Worm (Caenorhabditis elegans): Measurements from ENCODE around the gene unc-69.

- TF ChIP-seq rnt-1 (tag; optimal IDR thresholded peaks at IDR 0.05) (no peak), ztf-16 (tag; optimal IDR thresholded peaks at IDR 0.05) (no peak), lim-6 (tag; optimal IDR thresholded peaks at IDR 0.05) (no peak), pag-3 (tag; optimal IDR thresholded peaks at IDR 0.05; ENCODE audit: borderline replicate concordance) (no peak), hlh-30 (tag; optimal IDR thresholded peaks at IDR 0.05; ENCODE audit: insufficient read depth) (no peak), pha-4 (tag; optimal IDR thresholded peaks at IDR 0.05) (no peak), ama-1 (optimal IDR thresholded peaks at IDR 0.05) (no peak)
Observed at ce11 chrIII:10296904-10297303, 21.8 kb upstream of the unc-69 start.
